Worm (Caenorhabditis elegans): ENCODE data around the gene srg-25.

DNA sequence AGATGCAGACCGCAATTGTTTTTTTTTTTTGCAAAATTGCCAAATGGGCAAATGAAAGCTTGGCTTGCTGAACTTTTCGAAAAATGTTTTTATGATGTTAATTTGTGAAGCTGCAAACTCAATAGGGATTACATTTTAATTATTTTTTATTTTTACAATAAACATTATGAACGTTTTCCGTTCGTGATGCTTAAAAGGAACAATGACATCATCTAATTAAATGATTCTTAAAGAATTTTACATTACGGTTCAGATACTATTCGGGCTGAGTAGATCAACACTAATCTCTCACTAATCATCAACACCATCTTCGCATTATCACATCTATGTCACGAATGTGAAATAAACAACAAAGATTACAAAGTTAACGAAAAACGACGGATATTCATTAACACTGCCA, 32.9 kb downstream of the srg-25 start, which contains the start of gene C10G8.3:
- no peak for TF ChIP-seq tab-1 (GFP tag; IDR thresholded peaks at IDR 0.05)
- no peak for TF ChIP-seq cog-1 (tag; optimal IDR thresholded peaks at IDR 0.05)
- TF ChIP-seq klf-2 (GFP tag; conservative IDR thresholded peaks at IDR 0.05): no peak
- no peak for TF ChIP-seq flt-1 (GFP tag; IDR thresholded peaks at IDR 0.05)
- TF ChIP-seq ztf-23 (GFP tag; IDR thresholded peaks at IDR 0.05): no peak
- no peak for TF ChIP-seq ref-1 (GFP tag; conservative IDR thresholded peaks at IDR 0.05)
